Worm (Caenorhabditis elegans): ENCODE measurements around the gene W08F4.12.

ce11 chrII:602020-602419 lies 17.8 kb upstream of the W08F4.12 start, which contains the start of gene nhl-3:
- TF ChIP-seq dmd-4 (tag; optimal IDR thresholded peaks at IDR 0.05; ENCODE audit: borderline replicate concordance) (no peak), ceh-34 (tag; optimal IDR thresholded peaks at IDR 0.05) (no peak), hlh-15 (tag; optimal IDR thresholded peaks at IDR 0.05) (no peak), pha-4 (tag; optimal IDR thresholded peaks at IDR 0.05) (no peak), syd-9 (tag; optimal IDR thresholded peaks at IDR 0.05) (no peak), ets-4 (tag; optimal IDR thresholded peaks at IDR 0.05) (no peak), elt-2 (tag; optimal IDR thresholded peaks at IDR 0.05) (no peak), hlh-8 (tag; optimal IDR thresholded peaks at IDR 0.05) (no peak), fax-1 (tag; optimal IDR thresholded peaks at IDR 0.05) (no peak)
